Fruit fly (Drosophila melanogaster) whole organism, embryonic: ENCODE results near the gene Ctr9.
A peak's percentile ranks its signal among the peaks of the same experiment; 100 is the strongest.

Experiments
- Bdp1 ChIP-seq: fragments of 200-800 bp; sonication (Bioruptor generic); optimal IDR thresholded peaks from 3 replicates; lab custom pipeline; 2016; ENCODE audit warnings: missing biosample characterization, missing genetic modification characterization
- CG11456 ChIP-seq: fragments of 200-800 bp; sonication (Bioruptor generic); IDR thresholded peaks from 3 replicates; pipeline ENCODE4 v1.3.6; 2022; ENCODE audit warnings: missing biosample characterization, missing genetic modification characterization
- CG12942 ChIP-seq: fragments of 200-800 bp; sonication (Bioruptor generic); optimal IDR thresholded peaks from 3 replicates; lab custom pipeline; 2016; ENCODE audit warnings: missing biosample characterization, missing genetic modification characterization
- CG13775 ChIP-seq: fragments of 200-800 bp; sonication (Bioruptor generic); optimal IDR thresholded peaks from 3 replicates; lab custom pipeline; 2017; ENCODE audit warnings: missing biosample characterization, mild to moderate bottlenecking, missing genetic modification characterization
- CG1602 ChIP-seq: fragments of 200-800 bp; sonication (Bioruptor generic); optimal IDR thresholded peaks from 3 replicates; lab custom pipeline; 2016; ENCODE audit warnings: missing biosample characterization, missing genetic modification characterization
- CG18011 ChIP-seq: fragments of 200-800 bp; sonication (Bioruptor generic); optimal IDR thresholded peaks from 2 replicates; lab custom pipeline; 2017; ENCODE audit warnings: missing biosample characterization, missing genetic modification characterization, mild to moderate bottlenecking, moderate library complexity, missing genotype
- CG18619 ChIP-seq: fragments of 200-800 bp; sonication (Bioruptor generic); optimal IDR thresholded peaks from 3 replicates; lab custom pipeline; 2017; ENCODE audit warnings: missing biosample characterization, mild to moderate bottlenecking, missing genetic modification characterization
- CG32772 ChIP-seq: fragments of 200-800 bp; sonication (Bioruptor generic); IDR thresholded peaks from 2 replicates; pipeline ENCODE4 v1.3.6; 2022; ENCODE audit warnings: missing biosample characterization, missing genetic modification characterization
- CG34422 ChIP-seq: fragments of 200-800 bp; sonication (Bioruptor generic); IDR thresholded peaks from 3 replicates; pipeline ENCODE4 v1.3.6; 2022; ENCODE audit warnings: missing biosample characterization, missing genetic modification characterization
- CG3726 ChIP-seq: fragments of 200-800 bp; sonication (Bioruptor generic); IDR thresholded peaks from 3 replicates; pipeline ENCODE4, ENCODE4 v1.3.6; 2022; ENCODE audit warnings: missing biosample characterization, missing genetic modification characterization
- CG4820 ChIP-seq: fragments of 200-800 bp; sonication (Bioruptor generic); optimal IDR thresholded peaks from 3 replicates; lab custom pipeline; 2016; ENCODE audit warnings: missing biosample characterization, missing genetic modification characterization
- CG5180 ChIP-seq: fragments of 200-800 bp; sonication (Bioruptor generic); optimal IDR thresholded peaks from 3 replicates; lab custom pipeline; 2017; ENCODE audit warnings: missing biosample characterization, missing genetic modification characterization, mild to moderate bottlenecking, moderate library complexity, missing genetic modification reagents
- CG6254 ChIP-seq: fragments of 200-800 bp; sonication (Bioruptor generic); optimal IDR thresholded peaks from 3 replicates; lab custom pipeline; 2017; ENCODE audit warnings: mild to moderate bottlenecking, missing biosample characterization, missing genetic modification reagents, missing genetic modification characterization
- CG6654 ChIP-seq: fragments of 200-800 bp; sonication (Bioruptor generic); optimal IDR thresholded peaks from 2 replicates; lab custom pipeline; 2017; ENCODE audit warnings: missing biosample characterization, mild to moderate bottlenecking, missing genetic modification characterization
- CG7556 ChIP-seq: fragments of 200-800 bp; sonication (Bioruptor generic); optimal IDR thresholded peaks from 2 replicates; lab custom pipeline; 2017; ENCODE audit warnings: missing biosample characterization, mild to moderate bottlenecking, missing genetic modification characterization
- CG7928 ChIP-seq: fragments of 200-800 bp; sonication (Bioruptor generic); optimal IDR thresholded peaks from 2 replicates; lab custom pipeline; 2017; ENCODE audit warnings: missing biosample characterization, mild to moderate bottlenecking, missing genetic modification characterization
- CG8290 ChIP-seq, 3 experiments: fragments of 200-800 bp; sonication (Bioruptor generic); optimal IDR thresholded peaks; 2 replicates each; lab custom pipeline; 2016 to 2019; ENCODE audit warnings: missing biosample characterization in 3 of 3, missing genetic modification characterization in 3 of 3, mild to moderate bottlenecking in 2 of 3, moderate library complexity in 1 of 3
- CHES-1-like ChIP-seq: fragments of 200-800 bp; sonication (Bioruptor generic); optimal IDR thresholded peaks from 2 replicates; lab custom pipeline; 2016; ENCODE audit warnings: missing biosample characterization, missing genetic modification characterization
- D19A ChIP-seq: fragments of 200-800 bp; optimal IDR thresholded peaks from 3 replicates; lab custom pipeline; 2019; ENCODE audit warnings: missing biosample characterization, mild to moderate bottlenecking, missing genetic modification characterization, moderate library complexity
- H2.0 ChIP-seq: fragments of 200-800 bp; sonication (Bioruptor generic); IDR thresholded peaks from 2 replicates; pipeline ENCODE4 v1.3.6; 2022; ENCODE audit warnings: missing biosample characterization, missing genetic modification characterization
- HmgZ ChIP-seq: fragments of 200-800 bp; sonication (Bioruptor generic); optimal IDR thresholded peaks from 2 replicates; lab custom pipeline; 2018; ENCODE audit warnings: missing biosample characterization, mild to moderate bottlenecking, missing genetic modification characterization
- Hr3 ChIP-seq: fragments of 200-800 bp; sonication (Bioruptor generic); optimal IDR thresholded peaks from 3 replicates; lab custom pipeline; 2016; ENCODE audit warnings: missing biosample characterization, missing genetic modification characterization
- Hr39 ChIP-seq: fragments of >200 bp; optimal IDR thresholded peaks from 2 replicates; lab custom pipeline; 2017
- Hr51 ChIP-seq, 2 experiments: fragments of 200-800 bp; sonication (Bioruptor generic); optimal IDR thresholded peaks; 2 replicates in 1 of 2; 3 replicates in 1 of 2; lab custom pipeline; 2016 to 2018; ENCODE audit warnings: missing biosample characterization in 2 of 2, missing genetic modification characterization in 2 of 2, mild to moderate bottlenecking in 1 of 2, moderate library complexity in 1 of 2
- Hsf ChIP-seq: fragments of 200-800 bp; sonication (Bioruptor generic); optimal IDR thresholded peaks from 3 replicates; lab custom pipeline; 2016; ENCODE audit warnings: missing biosample characterization, missing genetic modification characterization
- Lim3 ChIP-seq: fragments of 200-800 bp; sonication (Bioruptor generic); IDR thresholded peaks from 2 replicates; pipeline ENCODE4 v1.3.6; 2022; ENCODE audit warnings: missing biosample characterization, missing genetic modification characterization
- Nf-YA ChIP-seq: fragments of 200-800 bp; sonication (Bioruptor generic); IDR thresholded peaks from 2 replicates; pipeline ENCODE4 v1.3.6; 2022; ENCODE audit warnings: missing biosample characterization, missing genetic modification characterization
- Oli ChIP-seq: fragments of 200-800 bp; sonication (Bioruptor generic); optimal IDR thresholded peaks from 2 replicates; lab custom pipeline; 2018; ENCODE audit warnings: missing biosample characterization, mild to moderate bottlenecking, missing genetic modification characterization, moderate library complexity
- Opbp ChIP-seq: fragments of 200-800 bp; sonication (Bioruptor generic); IDR thresholded peaks from 3 replicates; pipeline ENCODE4 v1.3.6; 2022; ENCODE audit warnings: missing biosample characterization, missing genetic modification characterization; ENCODE audit not compliant: partially characterized antibody
- Rx ChIP-seq: fragments of 200-800 bp; sonication (Bioruptor generic); IDR thresholded peaks from 2 replicates; pipeline ENCODE4 v1.3.6; 2022; ENCODE audit warnings: missing biosample characterization, missing genetic modification characterization
- Sin3A ChIP-seq: fragments of >200 bp; optimal IDR thresholded peaks from 2 replicates; lab custom pipeline; 2018
- Trl ChIP-seq, 3 experiments: fragments of >200 bp in 2 of 3; fragments of 200-800 bp in 1 of 3; sonication (Bioruptor generic) in 1 of 3; optimal IDR thresholded peaks; 2 replicates in 1 of 3; 3 replicates in 2 of 3; lab custom pipeline; 2016 to 2017; ENCODE audit warnings: missing biosample characterization in 1 of 3, missing genetic modification characterization in 1 of 3
- ara ChIP-seq: fragments of 200-800 bp; sonication (Bioruptor generic); IDR thresholded peaks from 2 replicates; pipeline ENCODE4 v1.3.6; 2022; ENCODE audit warnings: missing biosample characterization, missing genetic modification characterization
- bsh ChIP-seq, 2 experiments: fragments of 200-800 bp; sonication (Bioruptor generic); optimal IDR thresholded peaks; 2 replicates each; lab custom pipeline; 2017 to 2018; ENCODE audit warnings: mild to moderate bottlenecking in 2 of 2, missing biosample characterization in 2 of 2, missing genetic modification characterization in 2 of 2, moderate library complexity in 1 of 2
- cato ChIP-seq: fragments of 200-800 bp; sonication (Bioruptor generic); optimal IDR thresholded peaks from 2 replicates; lab custom pipeline; 2016; ENCODE audit warnings: missing biosample characterization, missing genetic modification characterization, borderline replicate concordance
- cg ChIP-seq: fragments of 200-800 bp; sonication (Bioruptor generic); optimal IDR thresholded peaks from 3 replicates; lab custom pipeline; 2019; ENCODE audit warnings: missing biosample characterization, mild to moderate bottlenecking, missing genetic modification characterization, moderate library complexity
- chn ChIP-seq: fragments of 200-800 bp; sonication (Bioruptor generic); optimal IDR thresholded peaks from 2 replicates; lab custom pipeline; 2016; ENCODE audit warnings: missing biosample characterization, missing genetic modification characterization
- cwo ChIP-seq: fragments of 200-800 bp; sonication (Bioruptor generic); optimal IDR thresholded peaks from 3 replicates; lab custom pipeline; 2017; ENCODE audit warnings: missing biosample characterization, missing genetic modification characterization, mild to moderate bottlenecking, moderate library complexity, missing genetic modification reagents
- danr ChIP-seq: fragments of 200-800 bp; sonication (Bioruptor generic); IDR thresholded peaks from 2 replicates; pipeline ENCODE4 v1.3.6; 2022; ENCODE audit warnings: missing biosample characterization, missing genetic modification characterization
- en ChIP-seq: fragments of 200-800 bp; sonication (Bioruptor generic); optimal IDR thresholded peaks from 2 replicates; lab custom pipeline; 2016; ENCODE audit warnings: missing biosample characterization, missing genetic modification characterization
- fd102C ChIP-seq: fragments of 200-800 bp; sonication (Bioruptor generic); optimal IDR thresholded peaks from 2 replicates; lab custom pipeline; 2018; ENCODE audit warnings: missing biosample characterization, mild to moderate bottlenecking, missing genetic modification characterization, moderate library complexity
- ftz-f1 ChIP-seq: fragments of 200-800 bp; sonication (Bioruptor generic); optimal IDR thresholded peaks from 2 replicates; lab custom pipeline; 2016; ENCODE audit warnings: missing biosample characterization, missing genetic modification characterization
- gem ChIP-seq: fragments of 200-800 bp; sonication (Bioruptor generic); optimal IDR thresholded peaks from 2 replicates; lab custom pipeline; 2019; ENCODE audit warnings: missing biosample characterization, mild to moderate bottlenecking, missing genetic modification characterization, moderate library complexity
- kah ChIP-seq: fragments of 200-800 bp; sonication (Bioruptor generic); optimal IDR thresholded peaks from 2 replicates; lab custom pipeline; 2018; ENCODE audit warnings: missing biosample characterization, mild to moderate bottlenecking, missing genetic modification characterization
- lab ChIP-seq: fragments of 200-800 bp; sonication (Bioruptor generic); optimal IDR thresholded peaks from 3 replicates; lab custom pipeline; 2017; ENCODE audit warnings: missing biosample characterization, missing genetic modification characterization, mild to moderate bottlenecking, moderate library complexity, missing genetic modification reagents
- lmd ChIP-seq: fragments of 200-800 bp; sonication (Bioruptor generic); IDR thresholded peaks from 2 replicates; pipeline ENCODE4 v1.3.6; 2022; ENCODE audit warnings: missing biosample characterization, missing genetic modification characterization
- mam ChIP-seq: fragments of 200-800 bp; sonication (Bioruptor generic); optimal IDR thresholded peaks from 3 replicates; lab custom pipeline; 2016; ENCODE audit warnings: missing biosample characterization, missing genetic modification characterization
- sug ChIP-seq: fragments of 200-800 bp; optimal IDR thresholded peaks from 2 replicates; lab custom pipeline; 2019; ENCODE audit warnings: missing biosample characterization, mild to moderate bottlenecking, missing genetic modification characterization, moderate library complexity
- wor ChIP-seq: fragments of 200-800 bp; sonication (Bioruptor generic); IDR thresholded peaks from 2 replicates; pipeline ENCODE4 v1.3.6; 2022; ENCODE audit warnings: missing biosample characterization, missing genetic modification characterization
- yki ChIP-seq: fragments of >200 bp; optimal IDR thresholded peaks from 3 replicates; lab custom pipeline; 2018

Ctr9 gene

dm6 chr3L:1300076-1300635, 6.9 kb upstream of the Ctr9 start (continued):
- TF ChIP-seq Hsf (GFP tag; lab: Kevin White, UChicago) (peak; percentile 50), lmd (GFP tag; lab: Robert Waterston, UW) (peak; percentile 83), Trl (optimal IDR thresholded peaks at IDR 0.05; lab: Kevin White, UChicago) (peak in 1 of 2 experiments; percentile 0), Trl (GFP tag; optimal IDR thresholded peaks at IDR 0.05; lab: Kevin White, UChicago) (peak; percentile 29), CG7556 (GFP tag; lab: Kevin White, UChicago) (peak; percentile 89), CG34422 (GFP tag; lab: Robert Waterston, UW) (peak; percentile 86), CG18011 (GFP tag; lab: Kevin White, UChicago) (peak; percentile 28), fd102C (peak; percentile 41), CG6654 (GFP tag; lab: Kevin White, UChicago) (peak; percentile 46), Nf-YA (GFP tag; lab: Robert Waterston, UW) (no peak), Rx (GFP tag; lab: Robert Waterston, UW) (peak; percentile 70), lab (GFP tag; lab: Kevin White, UChicago) (peak; percentile 88), Sin3A (lab: Kevin White, UChicago) (no peak), CHES-1-like (peak; percentile 28), Hr39 (lab: Kevin White, UChicago) (no peak), cato (GFP tag; lab: Kevin White, UChicago) (peak; percentile 34), CG13775 (peak; percentile 72), CG6254 (GFP tag; lab: Kevin White, UChicago) (peak; percentile 79), danr (GFP tag; lab: Robert Waterston, UW) (peak; percentile 65), CG3726 (GFP tag; lab: Robert Waterston, UW) (0 out of 3 replicates have a peak, but pooled peaks have one; percentile 47), en (GFP tag; lab: Kevin White, UChicago) (no peak), Opbp (GFP tag; lab: Robert Waterston, UW) (no peak), CG8290 (GFP tag; optimal IDR thresholded peaks at IDR 0.05; lab: Kevin White, UChicago) (peak; percentile 70), CG8290 (tag; optimal IDR thresholded peaks at IDR 0.05; lab: Kevin White, UChicago) (peak; percentile 30 to 55), CG1602 (GFP tag; lab: Kevin White, UChicago) (peak; percentile 80), CG18619 (peak; percentile 72), CG11456 (GFP tag; lab: Robert Waterston, UW) (0 out of 3 replicates have a peak, but pooled peaks have one; percentile 8), mam (GFP tag; lab: Kevin White, UChicago) (peak; percentile 24), D19A (tag; lab: Kevin White, UChicago) (peak; percentile 88), wor (GFP tag; lab: Robert Waterston, UW) (peak; percentile 63), kah (GFP tag; lab: Kevin White, UChicago) (peak; percentile 57), gem (tag; lab: Kevin White, UChicago) (peak; percentile 92), cwo (GFP tag; lab: Kevin White, UChicago) (peak; percentile 61), sug (peak; percentile 72), bsh (GFP tag; optimal IDR thresholded peaks at IDR 0.05; lab: Kevin White, UChicago) (peak in 1 of 2 experiments; percentile 91), chn (peak; percentile 57), Lim3 (GFP tag; lab: Robert Waterston, UW) (no peak), yki (lab: Kevin White, UChicago) (no peak), HmgZ (peak; percentile 58), cg (GFP tag; lab: Kevin White, UChicago) (no peak), Hr3 (GFP tag; lab: Kevin White, UChicago) (peak; percentile 74), Hr51 (GFP tag; optimal IDR thresholded peaks at IDR 0.05; lab: Kevin White, UChicago) (peak; percentile 27 to 82), H2.0 (peak; percentile 67), CG7928 (GFP tag; lab: Kevin White, UChicago) (peak; percentile 50), CG12942 (GFP tag; lab: Kevin White, UChicago) (peak; percentile 76), CG4820 (GFP tag; lab: Kevin White, UChicago) (peak; percentile 73), CG5180 (no peak), ara (GFP tag; lab: Robert Waterston, UW) (peak; percentile 92), Oli (tag; lab: Kevin White, UChicago) (peak; percentile 83), Bdp1 (GFP tag; lab: Kevin White, UChicago) (peak; percentile 12), ftz-f1 (no peak), CG32772 (GFP tag; lab: Robert Waterston, UW) (peak; percentile 71)
